Worm (Caenorhabditis elegans): ENCODE results near the gene ZK742.7.
A peak's percentile ranks its signal among the peaks of the same experiment; 100 is the strongest.

The ZK742.7 gene

ce11 chrV:7776029-7776628 is 22.1 kb upstream of the ZK742.7 start, which contains the start of the genes rpl-39 and rps-30 (continued):
- no peak for TF ChIP-seq egl-18 (GFP tag; IDR thresholded peaks at IDR 0.05)
- no peak for TF ChIP-seq hrde-1 (tag; optimal IDR thresholded peaks at IDR 0.05; ENCODE audit: borderline replicate concordance)
- no peak; the same call in 1 of the 2 replicates for TF ChIP-seq dox-1 (GFP tag; IDR thresholded peaks at IDR 0.05)
- TF ChIP-seq somi-1 (GFP tag; optimal IDR thresholded peaks at IDR 0.05), result peak; percentile 23
- TF ChIP-seq zfh-2 (GFP tag; conservative IDR thresholded peaks at IDR 0.05), result peak; percentile 51; the same call in 1 of the 2 replicates
- no peak for TF ChIP-seq nhr-179 (tag; optimal IDR thresholded peaks at IDR 0.05)
- TF ChIP-seq ZK185.1 (tag; optimal IDR thresholded peaks at IDR 0.05; ENCODE audit: poor library complexity, severe bottlenecking), result peak; percentile 52
- no peak for TF ChIP-seq sptf-2 (GFP tag; optimal IDR thresholded peaks at IDR 0.05)
- no peak for TF ChIP-seq dpl-1 (GFP tag; optimal IDR thresholded peaks at IDR 0.05)
- peak; percentile 71 for TF ChIP-seq lin-54 (GFP tag; optimal IDR thresholded peaks at IDR 0.05)
- no peak for TF ChIP-seq repo-1 (tag; optimal IDR thresholded peaks at IDR 0.05)
- TF ChIP-seq lag-1 (GFP tag; IDR thresholded peaks at IDR 0.05), result no peak
- TF ChIP-seq ztf-22 (GFP tag; optimal IDR thresholded peaks at IDR 0.05), result no peak
- no peak for TF ChIP-seq Y53G8AR.9 (GFP tag; conservative IDR thresholded peaks at IDR 0.05)
- no peak for TF ChIP-seq F39B2.1 (GFP tag; IDR thresholded peaks at IDR 0.05)
- no peak for TF ChIP-seq T26A5.8 (tag; optimal IDR thresholded peaks at IDR 0.05)
- no peak for TF ChIP-seq ceh-79 (tag; optimal IDR thresholded peaks at IDR 0.05)
- no peak for TF ChIP-seq unc-130 (GFP tag; optimal IDR thresholded peaks at IDR 0.05)
- peak; percentile 74 for TF ChIP-seq D2030.7 (GFP tag; IDR thresholded peaks at IDR 0.05)
- no peak for TF ChIP-seq xnd-1 (tag; optimal IDR thresholded peaks at IDR 0.05)
- TF ChIP-seq hsf-1 (GFP tag; IDR thresholded peaks at IDR 0.05), result peak; percentile 62; the same call in 1 of the 2 replicates
- no peak for TF ChIP-seq mes-4 (tag; optimal IDR thresholded peaks at IDR 0.05)
- peak; percentile 56 for TF ChIP-seq tbp1 (GFP tag; optimal IDR thresholded peaks at IDR 0.05)
- TF ChIP-seq rec-8 (tag; optimal IDR thresholded peaks at IDR 0.05), result no peak
- TF ChIP-seq ztf-18 (tag; optimal IDR thresholded peaks at IDR 0.05), result no peak
- TF ChIP-seq F10E7.11 (tag; optimal IDR thresholded peaks at IDR 0.05), result no peak
- no peak for TF ChIP-seq lin-26 (GFP tag; IDR thresholded peaks at IDR 0.05)
- TF ChIP-seq Y79H2A.3 (GFP tag; conservative IDR thresholded peaks at IDR 0.05), result no peak
- TF ChIP-seq F22D6.2 (tag; optimal IDR thresholded peaks at IDR 0.05), result no peak
- no peak for TF ChIP-seq mxl-1 (tag; optimal IDR thresholded peaks at IDR 0.05)
- TF ChIP-seq chd-7 (tag; optimal IDR thresholded peaks at IDR 0.05), result no peak
- TF ChIP-seq egl-44 (GFP tag; IDR thresholded peaks at IDR 0.05), result no peak
- no peak for TF ChIP-seq B0035.1 (tag; optimal IDR thresholded peaks at IDR 0.05)
- TF ChIP-seq nhr-90 (tag; optimal IDR thresholded peaks at IDR 0.05), result no peak
- TF ChIP-seq ztf-3 (GFP tag; optimal IDR thresholded peaks at IDR 0.05), result no peak
- TF ChIP-seq egrh-3 (GFP tag; IDR thresholded peaks at IDR 0.05), result peak; percentile 34; the same call in 1 of the 2 replicates
- TF ChIP-seq F49E8.2 (tag; optimal IDR thresholded peaks at IDR 0.05; ENCODE audit: insufficient read depth), result peak; percentile 40
- peak; percentile 56 for TF ChIP-seq snpc-1.3 (tag; optimal IDR thresholded peaks at IDR 0.05; ENCODE audit: insufficient read depth)
- TF ChIP-seq attf-6 (GFP tag; IDR thresholded peaks at IDR 0.05), result no peak
- no peak for TF ChIP-seq ztf-25 (GFP tag; IDR thresholded peaks at IDR 0.05)
- TF ChIP-seq sdz-38 (tag; optimal IDR thresholded peaks at IDR 0.05), result no peak
- TF ChIP-seq ztf-28 (GFP tag; IDR thresholded peaks at IDR 0.05), result no peak
- no peak for TF ChIP-seq ama-1 (optimal IDR thresholded peaks at IDR 0.05)
- no peak for TF ChIP-seq ama-1 (GFP tag; optimal IDR thresholded peaks at IDR 0.05)
- TF ChIP-seq die-1 (tag; optimal IDR thresholded peaks at IDR 0.05), result no peak
- TF ChIP-seq F55B11.4 (tag; optimal IDR thresholded peaks at IDR 0.05; ENCODE audit: borderline replicate concordance, insufficient read depth), result no peak
- TF ChIP-seq B0261.1 (tag; optimal IDR thresholded peaks at IDR 0.05), result no peak
- no peak for TF ChIP-seq nhr-27 (tag; optimal IDR thresholded peaks at IDR 0.05)
- TF ChIP-seq dpff-1 (tag; optimal IDR thresholded peaks at IDR 0.05), result no peak
